Worm (Caenorhabditis elegans): ENCODE results near the gene flad-1.

ce11 chrII:9933947-9934383 is 10.0 kb upstream of the flad-1 start:
- no peak for TF ChIP-seq pes-1 (GFP tag; IDR thresholded peaks at IDR 0.05)
- no peak for TF ChIP-seq ama-1 (optimal IDR thresholded peaks at IDR 0.05)
- no peak for TF ChIP-seq tbx-11 (GFP tag; IDR thresholded peaks at IDR 0.05)
- TF ChIP-seq B0310.2 (tag; optimal IDR thresholded peaks at IDR 0.05) = no peak
